Worm (Caenorhabditis elegans) whole organism, L1 larva: ENCODE results near the gene Y69A2AR.31.

Source experiments
- C16A3.4 ChIP-seq: fragments of 150-350 bp; optimal IDR thresholded peaks from 2 replicates; lab custom pipeline; 2014; ENCODE audit warnings: missing biosample characterization, missing genetic modification characterization
- Y116A8C.19 ChIP-seq: sonication (generic microtip); optimal IDR thresholded peaks from 2 replicates; lab custom pipeline; 2016; ENCODE audit warnings: missing compliant biosample characterization, missing genetic modification characterization, borderline replicate concordance
- alr-1 ChIP-seq: fragments of 200-800 bp; sonication (Bioruptor generic); optimal IDR thresholded peaks from 2 replicates; lab custom pipeline; 2018; ENCODE audit warnings: borderline replicate concordance, mild to moderate bottlenecking, missing genetic modification characterization, missing compliant biosample characterization
- aly-2 ChIP-seq: fragments of 150-350 bp; optimal IDR thresholded peaks from 2 replicates; lab custom pipeline; 2014; ENCODE audit warnings: missing biosample characterization, missing genetic modification characterization
- ceh-8 ChIP-seq: fragments of 200-800 bp; sonication (Bioruptor generic); optimal IDR thresholded peaks from 2 replicates; lab custom pipeline; 2018; ENCODE audit warnings: mild to moderate bottlenecking, missing genetic modification characterization, moderate library complexity, missing compliant biosample characterization
- ceh-88 ChIP-seq: fragments of 200-800 bp; sonication (Bioruptor generic); IDR thresholded peaks from 2 replicates; pipeline ENCODE4 v1.3.6; 2022; ENCODE audit warnings: missing genetic modification characterization, missing compliant biosample characterization
- ceh-90 ChIP-seq: sonication (generic microtip); optimal IDR thresholded peaks from 2 replicates; lab custom pipeline; 2016; ENCODE audit warnings: missing genetic modification characterization, missing compliant biosample characterization
- ces-1 ChIP-seq: fragments of 150-350 bp; optimal IDR thresholded peaks from 2 replicates; lab custom pipeline; 2014; ENCODE audit warnings: missing biosample characterization, missing genetic modification reagents, missing genetic modification characterization
- dsc-1 ChIP-seq: sonication (generic microtip); optimal IDR thresholded peaks from 2 replicates; lab custom pipeline; 2016; ENCODE audit warnings: mild to moderate bottlenecking, missing genetic modification characterization, missing compliant biosample characterization
- efl-1 ChIP-seq, 4 experiments: fragments of 150-350 bp; optimal IDR thresholded peaks in 3 of 4; peaks in 1 of 4; 1 replicate in 1 of 4; 2 replicates in 3 of 4; lab custom pipeline; 2014; ENCODE audit warnings: missing biosample characterization in 2 of 4, missing genetic modification characterization in 2 of 4, missing genetic modification reagents in 2 of 4
- efl-3 ChIP-seq: fragments of 200-800 bp; sonication (Bioruptor generic); optimal IDR thresholded peaks from 2 replicates; lab custom pipeline; 2018; ENCODE audit warnings: mild to moderate bottlenecking, missing genetic modification characterization, missing compliant biosample characterization
- egl-13 ChIP-seq: sonication (generic microtip); optimal IDR thresholded peaks from 2 replicates; lab custom pipeline; 2016; ENCODE audit warnings: missing genotype, missing genetic modification reagents, missing genetic modification characterization, missing compliant biosample characterization
- elt-3 ChIP-seq, 6 experiments: fragments of 150-350 bp in 1 of 6; sonication (generic microtip); optimal IDR thresholded peaks; 2 replicates each; lab custom pipeline; 2017 to 2018; ENCODE audit warnings: missing biosample characterization in 6 of 6, missing genetic modification characterization in 6 of 6, inconsistent platforms in 1 of 6
- fkh-4 ChIP-seq: sonication (generic microtip); optimal IDR thresholded peaks from 2 replicates; lab custom pipeline; 2016; ENCODE audit warnings: missing compliant biosample characterization, missing genetic modification characterization, borderline replicate concordance
- hlh-17 ChIP-seq: fragments of 200-800 bp; sonication (Bioruptor generic); optimal IDR thresholded peaks from 2 replicates; lab custom pipeline; 2018; ENCODE audit warnings: missing genetic modification characterization, mild to moderate bottlenecking, missing compliant biosample characterization, moderate library complexity, borderline replicate concordance
- hlh-4 ChIP-seq: sonication (generic microtip); optimal IDR thresholded peaks from 2 replicates; lab custom pipeline; 2016; ENCODE audit warnings: mild to moderate bottlenecking, missing genetic modification characterization, missing compliant biosample characterization
- irx-1 ChIP-seq: sonication (generic microtip); optimal IDR thresholded peaks from 2 replicates; lab custom pipeline; 2016; ENCODE audit warnings: missing genetic modification characterization, missing compliant biosample characterization
- isw-1 ChIP-seq: fragments of 200-800 bp; sonication (Bioruptor generic); IDR thresholded peaks from 2 replicates; pipeline ENCODE4 v1.3.6; 2022; ENCODE audit warnings: missing genetic modification characterization, missing compliant biosample characterization
- jun-1 ChIP-seq: fragments of 150-350 bp; optimal IDR thresholded peaks from 2 replicates; lab custom pipeline; 2014; ENCODE audit warnings: missing biosample characterization, missing genetic modification reagents, missing genetic modification characterization
- lin-14 ChIP-seq: fragments of 200-800 bp; sonication (Bioruptor generic); optimal IDR thresholded peaks from 2 replicates; lab custom pipeline; 2018; ENCODE audit warnings: mild to moderate bottlenecking, missing genetic modification characterization, moderate library complexity, missing compliant biosample characterization
- lin-15B ChIP-seq: fragments of 150-350 bp; sonication (generic microtip); optimal IDR thresholded peaks from 3 replicates; lab custom pipeline; 2014; ENCODE audit warnings: missing biosample characterization, missing genetic modification characterization
- lin-39 ChIP-seq: fragments of 150-350 bp; optimal IDR thresholded peaks from 2 replicates; lab custom pipeline; 2014; ENCODE audit warnings: missing biosample characterization, missing genetic modification reagents, missing genetic modification characterization
- lir-3 ChIP-seq: sonication (generic microtip); optimal IDR thresholded peaks from 2 replicates; lab custom pipeline; 2016; ENCODE audit warnings: mild to moderate bottlenecking, missing genetic modification characterization, moderate library complexity, missing compliant biosample characterization; ENCODE audit not compliant: poor library complexity
- nhr-11 ChIP-seq: fragments of 150-350 bp; optimal IDR thresholded peaks from 2 replicates; lab custom pipeline; 2014; ENCODE audit warnings: missing biosample characterization, missing genetic modification characterization
- nhr-76 ChIP-seq: sonication (generic microtip); optimal IDR thresholded peaks from 2 replicates; lab custom pipeline; 2017; ENCODE audit warnings: missing biosample characterization, missing genetic modification characterization
- nhr-84 ChIP-seq: sonication (generic microtip); optimal IDR thresholded peaks from 2 replicates; lab custom pipeline; 2017; ENCODE audit warnings: missing biosample characterization, missing genetic modification characterization
- nhr-85 ChIP-seq: sonication (generic microtip); peaks from one replicate; lab custom pipeline; 2016; ENCODE audit warnings: missing genetic modification characterization, inconsistent platforms, missing compliant biosample characterization
- nhr-90 ChIP-seq: sonication (generic microtip); optimal IDR thresholded peaks from 2 replicates; lab custom pipeline; 2016; ENCODE audit warnings: mild to moderate bottlenecking, missing genetic modification characterization, missing compliant biosample characterization; ENCODE audit not compliant: poor library complexity
- pag-3 ChIP-seq: sonication (generic microtip); optimal IDR thresholded peaks from 2 replicates; lab custom pipeline; 2017; ENCODE audit warnings: missing genetic modification characterization, mild to moderate bottlenecking, missing compliant biosample characterization, antibody characterized with exemption, borderline replicate concordance; ENCODE audit not compliant: insufficient read depth
- pax-3 ChIP-seq: fragments of 200-800 bp; sonication (Bioruptor generic); optimal IDR thresholded peaks from 2 replicates; lab custom pipeline; 2018; ENCODE audit warnings: mild to moderate bottlenecking, missing genetic modification characterization, moderate library complexity, missing compliant biosample characterization
- pqm-1 ChIP-seq: sonication (generic microtip); optimal IDR thresholded peaks from 3 replicates; lab custom pipeline; 2017; ENCODE audit warnings: missing biosample characterization, missing genetic modification characterization
- rnt-1 ChIP-seq: sonication (generic microtip); optimal IDR thresholded peaks from 2 replicates; lab custom pipeline; 2016; ENCODE audit warnings: mild to moderate bottlenecking, missing genetic modification characterization, moderate library complexity, missing compliant biosample characterization
- skn-1 ChIP-seq: fragments of 150-350 bp; optimal IDR thresholded peaks from 2 replicates; lab custom pipeline; 2014; ENCODE audit warnings: missing biosample characterization, missing genetic modification characterization
- sox-4 ChIP-seq: sonication (generic microtip); optimal IDR thresholded peaks from 2 replicates; lab custom pipeline; 2016; ENCODE audit warnings: missing genetic modification characterization, missing compliant biosample characterization
- swsn-7 ChIP-seq: sonication (generic microtip); optimal IDR thresholded peaks from 2 replicates; lab custom pipeline; 2016; ENCODE audit warnings: missing genetic modification characterization, missing compliant biosample characterization
- unc-130 ChIP-seq: fragments of 150-350 bp; optimal IDR thresholded peaks from 2 replicates; lab custom pipeline; 2017; ENCODE audit warnings: missing biosample characterization, missing genetic modification characterization, inconsistent platforms
- unc-30 ChIP-seq: sonication (generic microtip); optimal IDR thresholded peaks from 2 replicates; lab custom pipeline; 2017; ENCODE audit warnings: missing biosample characterization, missing genetic modification characterization
- unc-86 ChIP-seq: sonication (generic microtip); optimal IDR thresholded peaks from 2 replicates; lab custom pipeline; 2016; ENCODE audit warnings: missing genetic modification characterization, missing compliant biosample characterization
- unc-98 ChIP-seq: fragments of 200-800 bp; sonication (Bioruptor generic); IDR thresholded peaks from 2 replicates; pipeline ENCODE4 v1.3.6; 2022; ENCODE audit warnings: missing genetic modification characterization, missing compliant biosample characterization
- zag-1 ChIP-seq: fragments of 150-350 bp; optimal IDR thresholded peaks from 2 replicates; lab custom pipeline; 2014; ENCODE audit warnings: missing biosample characterization, missing genetic modification characterization

Gene Y69A2AR.31

ce11 chrIV:2601988-2602861 is 61.6 kb downstream of the Y69A2AR.31 start (continued):
- TF ChIP-seq lir-3 (tag; lab: Kevin White, UChicago) (peak; percentile 94), hlh-17 (GFP tag; lab: Kevin White, UChicago) (no peak), swsn-7 (peak; percentile 99), jun-1 (tag; lab: Kevin White, UChicago) (peak; percentile 97), dsc-1 (tag; lab: Kevin White, UChicago) (peak; percentile 96), hlh-4 (tag; lab: Kevin White, UChicago) (no peak), nhr-11 (tag; lab: Kevin White, UChicago) (peak; percentile 99), unc-130 (tag; lab: Kevin White, UChicago) (peak; percentile 99), alr-1 (no peak), pag-3 (tag; lab: Kevin White, UChicago) (peak; percentile 66), unc-98 (peak; percentile 75), lin-39 (tag; lab: Kevin White, UChicago) (peak; percentile 93), ceh-90 (tag; lab: Kevin White, UChicago) (no peak), ceh-8 (GFP tag; lab: Kevin White, UChicago) (peak; percentile 97), zag-1 (no peak), nhr-84 (tag; lab: Kevin White, UChicago) (no peak), nhr-85 (peak; percentile 100), nhr-76 (tag; lab: Kevin White, UChicago) (peak; percentile 39), Y116A8C.19 (tag; lab: Kevin White, UChicago) (no peak), irx-1 (tag; lab: Kevin White, UChicago) (peak; percentile 96), unc-30 (no peak), fkh-4 (tag; lab: Kevin White, UChicago) (peak; percentile 64), rnt-1 (tag; lab: Kevin White, UChicago) (peak; percentile 97), skn-1 (tag; lab: Kevin White, UChicago) (peak; percentile 98), unc-86 (peak; percentile 92), ces-1 (GFP tag; lab: Kevin White, UChicago) (no peak), lin-15B (tag; lab: Kevin White, UChicago) (peak; percentile 53), nhr-90 (tag; lab: Kevin White, UChicago) (peak; percentile 99), aly-2 (tag; lab: Kevin White, UChicago) (peak; percentile 84), pax-3 (peak; percentile 98), lin-14 (GFP tag; lab: Kevin White, UChicago) (peak; percentile 99), egl-13 (peak; percentile 93), sox-4 (peak; percentile 98), elt-3 (tag; optimal IDR thresholded peaks at IDR 0.05; lab: Kevin White, UChicago) (peak in 5 of 6 experiments; percentile 31 to 100 (median 95)), efl-3 (peak; percentile 75), pqm-1 (tag; lab: Kevin White, UChicago) (no peak), C16A3.4 (tag; lab: Kevin White, UChicago) (peak; percentile 96), isw-1 (GFP tag; lab: Robert Waterston, UW) (peak; percentile 84)

- peak; percentile 31; the same call in 1 of the 2 replicates for TF ChIP-seq ceh-88 (GFP tag; lab: Robert Waterston, UW)
- no peak for TF ChIP-seq efl-1 (optimal IDR thresholded peaks at IDR 0.05; lab: Kevin White, UChicago)
- TF ChIP-seq efl-1 (GFP tag; optimal IDR thresholded peaks at IDR 0.05 in 1 of 2; lab: Kevin White, UChicago), result no peak
Observed at ce11 chrIV:2600841-2601240, 63.0 kb downstream of the Y69A2AR.31 start, which contains the start of gene epg-9. Gene epg-9 (plus strand): TSS chrIV:2601141.
